Fruit fly (Drosophila melanogaster) whole organism, embryonic: ENCODE results near the gene Cont.

ENCODE experiments used
- CG12942 ChIP-seq: fragments of 200-800 bp; sonication (Bioruptor generic); optimal IDR thresholded peaks from 3 replicates; lab custom pipeline; 2016; ENCODE audit warnings: missing biosample characterization, missing genetic modification characterization
- CG15073 ChIP-seq: fragments of 200-800 bp; sonication (Bioruptor generic); optimal IDR thresholded peaks from 2 replicates; lab custom pipeline; 2016; ENCODE audit warnings: missing biosample characterization, missing genetic modification characterization
- CkIIα-i1 ChIP-seq: fragments of 200-800 bp; sonication (Bioruptor generic); IDR thresholded peaks from 2 replicates; pipeline ENCODE4 v1.3.6; 2022; ENCODE audit warnings: missing biosample characterization, missing genetic modification characterization

DNA sequence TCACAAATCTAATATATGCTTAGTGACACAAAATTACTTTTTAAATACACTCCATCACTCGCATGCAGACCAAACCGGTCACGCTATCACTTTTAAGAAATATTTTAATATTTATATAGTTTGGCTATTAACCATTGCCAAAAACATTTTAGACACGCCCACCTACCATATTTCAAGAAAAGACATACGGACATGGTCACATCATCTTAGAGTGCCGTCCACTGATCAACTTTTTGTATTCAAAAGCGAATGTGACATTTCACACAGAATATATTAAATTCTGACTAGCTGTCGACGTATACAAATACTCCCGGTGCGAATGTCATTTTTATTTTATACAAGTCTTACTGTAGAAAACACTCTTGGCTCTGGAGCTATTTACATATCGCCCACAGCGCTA is 35.0 kb downstream of the Cont start, which contains the start of gene CG31528:
- no peak for TF ChIP-seq CG12942 (GFP tag; lab: Kevin White, UChicago)
- TF ChIP-seq CkIIα-i1 (GFP tag; lab: Robert Waterston, UW) = no peak
- no peak for TF ChIP-seq CG15073 (GFP tag; lab: Kevin White, UChicago)
